Fruit fly (Drosophila melanogaster): ENCODE results near the gene CG9458.

- TF ChIP-seq psq (optimal IDR thresholded peaks at IDR 0.05) (no peak), h (optimal IDR thresholded peaks at IDR 0.05) (no peak), ttk (optimal IDR thresholded peaks at IDR 0.05) (no peak), Sin3A (optimal IDR thresholded peaks at IDR 0.05) (no peak)
Observed at dm6 chr3R:9812447-9812846, 7.2 kb downstream of the CG9458 start, which contains the start of gene CG8534.

Measured in Kc167 (cell line).